Fruit fly (Drosophila melanogaster): ENCODE results near the gene PQBP1.

Gene PQBP1

dm6 chr3R:25074558-25074964 is 9.0 kb downstream of the PQBP1 start, which contains the start of the genes shams and CG11920 (continued):
- TF ChIP-seq CG11696 (GFP tag; IDR thresholded peaks at IDR 0.05) (no peak), CG10267 (tag; optimal IDR thresholded peaks at IDR 0.05) (peak; percentile 47), CG4820 (GFP tag; optimal IDR thresholded peaks at IDR 0.05) (no peak), kni (GFP tag; optimal IDR thresholded peaks at IDR 0.05) (no peak), CG1603 (tag; optimal IDR thresholded peaks at IDR 0.05) (peak; percentile 98), CG33557 (GFP tag; optimal IDR thresholded peaks at IDR 0.05) (no peak), Usf (GFP tag; optimal IDR thresholded peaks at IDR 0.05) (no peak), E2f1 (GFP tag; IDR thresholded peaks at IDR 0.05) (no peak), sc (optimal IDR thresholded peaks at IDR 0.05) (no peak), sc (GFP tag; optimal IDR thresholded peaks at IDR 0.05) (no peak), dmrt11E (tag; optimal IDR thresholded peaks at IDR 0.05) (peak; percentile 3), pnt (GFP tag; optimal IDR thresholded peaks at IDR 0.05) (no peak), gsb (GFP tag; IDR thresholded peaks at IDR 0.05) (no peak), Abd-B (GFP tag; optimal IDR thresholded peaks at IDR 0.05) (no peak), CG5953 (GFP tag; IDR thresholded peaks at IDR 0.05) (no peak), z (GFP tag; IDR thresholded peaks at IDR 0.05) (no peak), Poxn (GFP tag; IDR thresholded peaks at IDR 0.05) (no peak), Hmx (GFP tag; optimal IDR thresholded peaks at IDR 0.05) (no peak), Dp (GFP tag; optimal IDR thresholded peaks at IDR 0.05) (peak; percentile 30), zf30C (GFP tag; optimal IDR thresholded peaks at IDR 0.05) (no peak), CG16779 (GFP tag; IDR thresholded peaks at IDR 0.05) (no peak), CG15073 (GFP tag; optimal IDR thresholded peaks at IDR 0.05) (no peak), CG15696 (tag; optimal IDR thresholded peaks at IDR 0.05) (no peak), Rx (GFP tag; IDR thresholded peaks at IDR 0.05) (no peak), aop (GFP tag; IDR thresholded peaks at IDR 0.05) (no peak), Atf3 (GFP tag; optimal IDR thresholded peaks at IDR 0.05) (no peak), CG11247 (GFP tag; IDR thresholded peaks at IDR 0.05) (no peak), Nf-YC (tag; optimal IDR thresholded peaks at IDR 0.05) (peak; percentile 42), Dad (GFP tag; optimal IDR thresholded peaks at IDR 0.05) (no peak), chinmo (GFP tag; IDR thresholded peaks at IDR 0.05; ENCODE audit: partially characterized antibody) (no peak), CG13123 (GFP tag; optimal IDR thresholded peaks at IDR 0.05) (no peak), Sry-δ (GFP tag; optimal IDR thresholded peaks at IDR 0.05) (no peak), CG8478 (optimal IDR thresholded peaks at IDR 0.05) (no peak), CG1233 (GFP tag; optimal IDR thresholded peaks at IDR 0.05) (no peak), D19B (GFP tag; optimal IDR thresholded peaks at IDR 0.05) (no peak), CG7928 (GFP tag; optimal IDR thresholded peaks at IDR 0.05) (no peak), chn (GFP tag; optimal IDR thresholded peaks at IDR 0.05) (no peak), pita (GFP tag; optimal IDR thresholded peaks at IDR 0.05) (no peak), hkb (optimal IDR thresholded peaks at IDR 0.05) (no peak), hkb (GFP tag; IDR thresholded peaks at IDR 0.05) (no peak), H2.0 (GFP tag; IDR thresholded peaks at IDR 0.05) (no peak), CG6654 (GFP tag; optimal IDR thresholded peaks at IDR 0.05) (no peak), Lhr (GFP tag; optimal IDR thresholded peaks at IDR 0.05) (no peak), CG4360 (GFP tag; IDR thresholded peaks at IDR 0.05) (no peak), Ets65A (GFP tag) (no peak), CG1832 (GFP tag; optimal IDR thresholded peaks at IDR 0.05) (no peak), E2f2 (GFP tag; IDR thresholded peaks at IDR 0.05) (peak; percentile 45; the same call in 1 of the 2 replicates), ind (GFP tag; optimal IDR thresholded peaks at IDR 0.05) (no peak), CG11456 (GFP tag; IDR thresholded peaks at IDR 0.05) (no peak), CG31224 (GFP tag; IDR thresholded peaks at IDR 0.05) (no peak), CG13296 (GFP tag; optimal IDR thresholded peaks at IDR 0.05) (no peak), bigmax (GFP tag; optimal IDR thresholded peaks at IDR 0.05) (no peak), CG14860 (GFP tag; IDR thresholded peaks at IDR 0.05; ENCODE audit: partially characterized antibody) (peak; percentile 45; the same call in 1 of the 3 replicates), Nf-YA (GFP tag; IDR thresholded peaks at IDR 0.05) (no peak)

Data from whole organism, embryonic.